Fruit fly (Drosophila melanogaster): ENCODE results near the gene rudhira.

Gene rudhira

DNA sequence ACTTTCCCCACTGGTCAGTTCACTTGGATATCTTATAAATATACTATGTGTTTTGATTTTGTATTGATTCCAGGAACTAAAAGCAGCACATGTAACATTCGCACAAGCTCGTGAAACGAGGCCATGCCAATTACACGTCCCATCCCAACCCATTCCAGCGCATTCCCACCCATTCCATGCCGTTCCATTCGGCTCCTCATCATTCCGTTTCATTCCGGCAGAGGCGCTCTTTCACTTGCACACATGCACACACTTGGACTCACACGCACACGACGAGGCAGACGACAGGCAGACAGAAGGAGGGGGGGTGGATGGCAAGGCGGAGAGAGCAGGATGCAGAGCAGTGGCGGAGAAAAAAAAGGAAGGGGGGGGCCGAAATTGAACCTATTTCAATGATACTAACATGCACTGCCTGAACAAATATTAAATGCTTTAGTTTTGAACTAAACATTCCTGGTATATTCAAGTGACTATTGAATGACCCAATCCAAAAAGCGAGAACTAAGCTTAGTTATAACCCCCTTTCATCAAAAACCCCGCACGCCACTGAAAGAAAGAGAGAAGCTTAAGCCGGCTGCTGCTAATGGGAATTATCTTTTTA is 40.6 kb upstream of the rudhira start (continued):
- TF ChIP-seq sd (tag; optimal IDR thresholded peaks at IDR 0.05), result no peak
- TF ChIP-seq run (tag; optimal IDR thresholded peaks at IDR 0.05), result no peak
- peak; percentile 34; the same call in 1 of the 2 replicates for TF ChIP-seq ranshi (GFP tag; IDR thresholded peaks at IDR 0.05)
- no peak for TF ChIP-seq chn (GFP tag; optimal IDR thresholded peaks at IDR 0.05)
- no peak for TF ChIP-seq CG17912 (GFP tag; optimal IDR thresholded peaks at IDR 0.05)
- no peak for TF ChIP-seq sr (GFP tag; IDR thresholded peaks at IDR 0.05)
- no peak for TF ChIP-seq sima (GFP tag; optimal IDR thresholded peaks at IDR 0.05)
- TF ChIP-seq CG4707 (GFP tag; optimal IDR thresholded peaks at IDR 0.05), result no peak
- TF ChIP-seq Rx (GFP tag; IDR thresholded peaks at IDR 0.05), result no peak
- TF ChIP-seq gt (GFP tag; IDR thresholded peaks at IDR 0.05), result 0 out of 2 replicates have a peak, but pooled peaks have one; percentile 21
- TF ChIP-seq CG8944 (GFP tag; optimal IDR thresholded peaks at IDR 0.05), result peak; percentile 15
- no peak for TF ChIP-seq CG11560 (tag; IDR thresholded peaks at IDR 0.05)
- no peak for TF ChIP-seq CG8478 (optimal IDR thresholded peaks at IDR 0.05)
- TF ChIP-seq twi (tag; optimal IDR thresholded peaks at IDR 0.05), result no peak
- no peak for TF ChIP-seq CG9817 (tag; optimal IDR thresholded peaks at IDR 0.05)
- no peak for TF ChIP-seq crc (GFP tag; optimal IDR thresholded peaks at IDR 0.05)
- no peak for TF ChIP-seq CG18476 (GFP tag; optimal IDR thresholded peaks at IDR 0.05)
- peak; percentile 38 for TF ChIP-seq fd64A (GFP tag; optimal IDR thresholded peaks at IDR 0.05)
- TF ChIP-seq crol (GFP tag; IDR thresholded peaks at IDR 0.05), result peak; percentile 65
- no peak for TF ChIP-seq psq (GFP tag; optimal IDR thresholded peaks at IDR 0.05)
- TF ChIP-seq Oaz (GFP tag; IDR thresholded peaks at IDR 0.05), result no peak
- peak; percentile 51 for TF ChIP-seq Ssrp (tag; optimal IDR thresholded peaks at IDR 0.05)
- TF ChIP-seq abd-A (tag; optimal IDR thresholded peaks at IDR 0.05), result no peak
- no peak for TF ChIP-seq jigr1 (GFP tag; IDR thresholded peaks at IDR 0.05)
- no peak for TF ChIP-seq ab (GFP tag; optimal IDR thresholded peaks at IDR 0.05)
- no peak for TF ChIP-seq knrl (GFP tag; IDR thresholded peaks at IDR 0.05; ENCODE audit: partially characterized antibody)
- no peak for TF ChIP-seq danr (GFP tag; IDR thresholded peaks at IDR 0.05)
- peak; percentile 57 for TF ChIP-seq grau (tag; optimal IDR thresholded peaks at IDR 0.05)
- TF ChIP-seq tna (GFP tag; IDR thresholded peaks at IDR 0.05; ENCODE audit: partially characterized antibody), result no peak
- 0 out of 2 replicates have a peak, but pooled peaks have one; percentile 12 for TF ChIP-seq CG4360 (GFP tag; IDR thresholded peaks at IDR 0.05)
- peak; percentile 15; the same call in 1 of the 2 replicates for TF ChIP-seq Ada2b (GFP tag; IDR thresholded peaks at IDR 0.05)
- no peak for TF ChIP-seq CG9437 (GFP tag; optimal IDR thresholded peaks at IDR 0.05)
- TF ChIP-seq Xrp1 (GFP tag; IDR thresholded peaks at IDR 0.05), result no peak; the same call in none of the 2 replicates
- TF ChIP-seq CG2116 (GFP tag; optimal IDR thresholded peaks at IDR 0.05), result no peak
- TF ChIP-seq Myb (GFP tag; optimal IDR thresholded peaks at IDR 0.05), result peak; percentile 21
- no peak for TF ChIP-seq CG13123 (GFP tag; optimal IDR thresholded peaks at IDR 0.05)
- TF ChIP-seq CG6175 (GFP tag; IDR thresholded peaks at IDR 0.05), result no peak
- no peak for TF ChIP-seq shn (GFP tag; optimal IDR thresholded peaks at IDR 0.05)
- peak; percentile 55 for TF ChIP-seq D19A (tag; optimal IDR thresholded peaks at IDR 0.05)
- TF ChIP-seq br (optimal IDR thresholded peaks at IDR 0.05), result no peak
- no peak for TF ChIP-seq Hr39 (optimal IDR thresholded peaks at IDR 0.05)
- TF ChIP-seq pum (GFP tag; optimal IDR thresholded peaks at IDR 0.05), result peak; percentile 49
- TF ChIP-seq mam (GFP tag; optimal IDR thresholded peaks at IDR 0.05), result peak; percentile 1
- TF ChIP-seq CG18262 (tag; optimal IDR thresholded peaks at IDR 0.05), result peak; percentile 77
- no peak for TF ChIP-seq CG1832 (GFP tag; optimal IDR thresholded peaks at IDR 0.05)
- TF ChIP-seq Max (GFP tag; optimal IDR thresholded peaks at IDR 0.05), result no peak
- peak; percentile 66 for TF ChIP-seq CG2875 (GFP tag; optimal IDR thresholded peaks at IDR 0.05)
- peak; percentile 31 for TF ChIP-seq Mes4 (GFP tag; optimal IDR thresholded peaks at IDR 0.05)
- no peak for TF ChIP-seq sqz (GFP tag; optimal IDR thresholded peaks at IDR 0.05)
- TF ChIP-seq crp (GFP tag; optimal IDR thresholded peaks at IDR 0.05), result no peak
- TF ChIP-seq CG12659 (GFP tag; optimal IDR thresholded peaks at IDR 0.05), result peak; percentile 29
- TF ChIP-seq CG31365 (tag; optimal IDR thresholded peaks at IDR 0.05), result no peak

All from whole organism, embryonic.